Worm (Caenorhabditis elegans): Measurements from ENCODE around the gene sli-1.

The sli-1 gene

DNA sequence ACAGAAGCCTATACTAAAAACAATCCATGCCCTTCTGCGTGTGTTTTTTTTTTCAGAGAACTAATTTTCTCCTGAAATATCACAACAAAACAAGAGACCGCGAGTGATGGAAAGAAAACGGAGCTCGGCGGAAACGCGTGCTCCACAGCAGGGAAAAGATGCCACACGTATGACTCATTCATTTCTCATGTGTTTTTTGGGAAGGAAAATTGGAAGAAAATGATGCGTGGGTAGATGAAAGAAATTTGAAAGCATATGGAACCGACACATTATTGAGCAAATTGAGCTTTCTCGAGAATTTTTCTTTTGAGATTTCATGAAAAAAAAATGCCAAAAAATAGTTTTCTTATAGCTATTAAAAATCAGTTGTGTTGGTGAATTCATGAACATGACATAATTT lies 527 bp upstream of the sli-1 start:
- TF ChIP-seq flh-1 (GFP tag; optimal IDR thresholded peaks at IDR 0.05), result no peak
- TF ChIP-seq ceh-43 (GFP tag; optimal IDR thresholded peaks at IDR 0.05), result no peak
- no peak for TF ChIP-seq pha-4 (tag; optimal IDR thresholded peaks at IDR 0.05)
- TF ChIP-seq bed-3 (GFP tag; optimal IDR thresholded peaks at IDR 0.05), result no peak

DNA sequence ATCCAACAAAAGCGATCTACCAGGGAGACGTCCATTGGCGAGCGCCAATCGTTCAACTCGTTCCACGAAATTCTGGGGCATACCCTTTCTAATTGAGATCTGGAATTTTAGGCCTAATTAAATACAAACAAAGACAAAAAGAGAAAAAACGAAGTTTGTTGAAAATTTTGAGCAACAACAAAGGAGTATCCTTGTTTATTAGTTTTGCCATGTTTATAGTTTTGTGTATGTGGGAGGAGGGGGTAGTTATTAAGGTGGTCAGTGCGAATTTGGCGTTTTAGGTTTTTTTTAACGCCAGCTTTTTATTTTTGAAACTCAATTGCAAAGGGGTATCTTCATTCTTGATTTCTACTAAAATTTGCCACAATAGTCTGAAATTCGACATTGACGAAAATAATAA lies 11.4 kb downstream of the sli-1 start, which contains the start of gene irk-2:
TSS of gene irk-2 (minus strand) at position 101 of the 400 bp plus-strand sequence.
- TF ChIP-seq pha-4 (tag; optimal IDR thresholded peaks at IDR 0.05) (no peak), zip-8 (tag; optimal IDR thresholded peaks at IDR 0.05) (no peak), hlh-1 (tag; optimal IDR thresholded peaks at IDR 0.05) (no peak), sptf-1 (tag; optimal IDR thresholded peaks at IDR 0.05) (no peak), nhr-12 (tag; optimal IDR thresholded peaks at IDR 0.05) (no peak), ham-2 (GFP tag; optimal IDR thresholded peaks at IDR 0.05) (no peak), ceh-83 (GFP tag; optimal IDR thresholded peaks at IDR 0.05) (no peak), snpc-4 (tag; optimal IDR thresholded peaks at IDR 0.05) (no peak), M03D4.4 (tag; optimal IDR thresholded peaks at IDR 0.05) (no peak), bed-3 (GFP tag; optimal IDR thresholded peaks at IDR 0.05) (no peak), nhr-28 (tag; optimal IDR thresholded peaks at IDR 0.05) (no peak), ztf-11 (tag; optimal IDR thresholded peaks at IDR 0.05) (no peak), lin-32 (GFP tag; optimal IDR thresholded peaks at IDR 0.05) (no peak), blmp-1 (tag; optimal IDR thresholded peaks at IDR 0.05) (no peak), flh-1 (GFP tag; optimal IDR thresholded peaks at IDR 0.05) (no peak), tbx-8 (GFP tag; optimal IDR thresholded peaks at IDR 0.05) (no peak), ces-1 (GFP tag; optimal IDR thresholded peaks at IDR 0.05) (no peak)

DNA sequence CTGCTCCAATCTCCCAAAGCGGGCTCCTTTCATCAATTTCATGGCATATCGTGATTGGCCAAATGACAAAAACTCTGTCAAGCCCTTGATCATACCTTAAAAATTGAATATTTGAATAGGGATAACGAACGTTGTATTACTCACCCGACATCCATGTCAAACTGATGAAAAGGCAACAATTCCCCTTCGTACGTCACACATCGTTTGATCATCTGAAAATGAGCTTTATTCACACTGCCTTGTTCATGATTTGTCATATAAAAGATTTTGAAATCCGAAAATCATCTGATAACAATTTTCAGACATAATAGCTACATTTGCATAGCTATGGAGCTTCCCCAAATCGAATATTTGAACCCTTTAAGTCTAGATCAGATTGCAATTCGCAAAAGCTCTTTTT lies 19.3 kb downstream of the sli-1 start, which contains the start of gene M02A10.1:
TSS of gene M02A10.1 (plus strand) at position 301 of the 400 bp plus-strand sequence.
- TF ChIP-seq unc-39 (tag; optimal IDR thresholded peaks at IDR 0.05) (no peak), sem-2 (GFP tag; optimal IDR thresholded peaks at IDR 0.05) (no peak), tbx-8 (GFP tag; optimal IDR thresholded peaks at IDR 0.05) (no peak), sptf-1 (tag; optimal IDR thresholded peaks at IDR 0.05) (no peak), elt-1 (tag; optimal IDR thresholded peaks at IDR 0.05; ENCODE audit: borderline replicate concordance, insufficient read depth) (no peak), nhr-2 (tag; optimal IDR thresholded peaks at IDR 0.05) (no peak), cnd-1 (tag; optimal IDR thresholded peaks at IDR 0.05) (no peak), flh-1 (GFP tag; optimal IDR thresholded peaks at IDR 0.05) (no peak), pha-4 (tag; optimal IDR thresholded peaks at IDR 0.05) (no peak), mls-2 (tag; optimal IDR thresholded peaks at IDR 0.05) (no peak), ces-1 (GFP tag; optimal IDR thresholded peaks at IDR 0.05) (no peak), hlh-1 (tag; optimal IDR thresholded peaks at IDR 0.05) (no peak), nhr-237 (tag; optimal IDR thresholded peaks at IDR 0.05) (no peak), zip-8 (tag; optimal IDR thresholded peaks at IDR 0.05) (no peak), blmp-1 (tag; optimal IDR thresholded peaks at IDR 0.05) (no peak), elt-3 (tag; optimal IDR thresholded peaks at IDR 0.05) (no peak)

ce11 chrX:696253-696652 lies 29.5 kb downstream of the sli-1 start:
- TF ChIP-seq drap-1 (GFP tag; optimal IDR thresholded peaks at IDR 0.05) (no peak), sptf-1 (tag; optimal IDR thresholded peaks at IDR 0.05) (peak; percentile 24), nhr-2 (tag; optimal IDR thresholded peaks at IDR 0.05) (peak; percentile 92), unc-62 (GFP tag; optimal IDR thresholded peaks at IDR 0.05) (peak; percentile 58)

DNA sequence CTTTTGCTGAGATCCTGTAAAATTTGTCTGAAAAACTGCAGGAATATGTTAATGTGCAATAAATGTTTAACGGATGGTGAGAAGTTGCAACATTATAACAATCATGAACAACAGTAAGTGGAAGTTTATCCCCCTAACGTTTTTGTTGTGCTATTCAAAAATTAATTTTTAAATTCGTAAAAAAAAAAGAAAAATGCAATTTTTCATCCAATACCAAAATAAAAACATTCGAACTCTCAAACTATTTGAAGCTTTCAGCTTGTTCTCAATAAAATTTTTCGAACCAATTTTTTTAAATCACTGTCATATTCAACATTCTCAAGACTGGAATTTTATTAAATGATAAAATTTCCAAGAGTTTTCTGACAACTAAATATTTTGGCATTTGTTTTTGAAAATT lies 34.2 kb downstream of the sli-1 start, which contains the start of gene ncam-1:
TSS of gene ncam-1 (plus strand) at position 301 of the 400 bp plus-strand sequence.
- TF ChIP-seq ztf-11 (tag; optimal IDR thresholded peaks at IDR 0.05), result no peak
- TF ChIP-seq unc-120 (tag; optimal IDR thresholded peaks at IDR 0.05; ENCODE audit: poor library complexity, severe bottlenecking), result no peak
- no peak for TF ChIP-seq nhr-76 (tag; optimal IDR thresholded peaks at IDR 0.05)
- no peak for TF ChIP-seq cnd-1 (tag; optimal IDR thresholded peaks at IDR 0.05)
- no peak for TF ChIP-seq bed-3 (GFP tag; optimal IDR thresholded peaks at IDR 0.05)
- no peak for TF ChIP-seq sptf-1 (tag; optimal IDR thresholded peaks at IDR 0.05)

DNA sequence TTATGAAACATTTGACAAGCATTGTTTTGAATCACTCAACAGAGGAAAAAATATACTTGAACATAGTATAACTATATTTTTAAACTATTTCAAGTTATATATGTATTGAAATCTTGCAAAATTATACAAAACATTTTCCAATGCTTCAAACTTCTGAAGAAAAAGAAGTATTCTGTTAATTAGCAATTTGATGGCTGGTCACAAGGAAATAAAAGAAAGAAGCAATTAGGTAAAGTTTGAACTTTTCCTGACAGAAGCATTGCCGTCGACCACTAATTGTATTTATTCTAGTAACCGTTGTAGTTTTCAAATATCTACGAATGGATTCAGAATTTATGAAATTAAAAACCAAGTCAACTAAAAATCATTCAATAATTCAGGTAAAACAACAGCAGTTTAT lies 37.2 kb downstream of the sli-1 start:
- no peak for TF ChIP-seq drap-1 (GFP tag; optimal IDR thresholded peaks at IDR 0.05)
- peak; percentile 27 for TF ChIP-seq ces-1 (GFP tag; optimal IDR thresholded peaks at IDR 0.05)

Data from whole organism, mixed stage, embryonic.